Worm (Caenorhabditis elegans) whole organism, midembryonic: ENCODE data around the gene gst-22.

ENCODE experiments used
- T22C8.4 ChIP-seq: fragments of 200-800 bp; sonication (Bioruptor generic); IDR thresholded peaks from 2 replicates; pipeline ENCODE4 v1.3.6; 2022; ENCODE audit warnings: missing genetic modification characterization, missing compliant biosample characterization
- flt-1 ChIP-seq: fragments of 200-800 bp; sonication (Bioruptor generic); IDR thresholded peaks from 2 replicates; pipeline ENCODE4 v1.3.6; 2022; ENCODE audit warnings: missing genetic modification characterization, missing compliant biosample characterization

ce11 chrV:16229439-16229838, 2.6 kb downstream of the gst-22 start:
- TF ChIP-seq flt-1 (GFP tag; lab: Robert Waterston, UW) (no peak), T22C8.4 (GFP tag; lab: Robert Waterston, UW) (no peak)
